Fruit fly (Drosophila melanogaster): ENCODE measurements around the gene CG43056.

The CG43056 gene

dm6 chr2L:4456539-4456994 lies 19.0 kb downstream of the CG43056 start, which contains the start of gene Gs1l (continued):
- no peak for TF ChIP-seq zf30C (GFP tag; optimal IDR thresholded peaks at IDR 0.05)
- TF ChIP-seq BtbVII (GFP tag; optimal IDR thresholded peaks at IDR 0.05) = no peak
- no peak for TF ChIP-seq danr (GFP tag; IDR thresholded peaks at IDR 0.05)
- 0 out of 3 replicates have a peak, but pooled peaks have one; percentile 11 for TF ChIP-seq Opbp (GFP tag; IDR thresholded peaks at IDR 0.05; ENCODE audit: partially characterized antibody)
- no peak for TF ChIP-seq z (GFP tag; IDR thresholded peaks at IDR 0.05)
- peak in 1 of 2 experiments; percentile 11 for TF ChIP-seq Pdp1 (GFP tag; optimal IDR thresholded peaks at IDR 0.05)
- TF ChIP-seq ara (GFP tag; IDR thresholded peaks at IDR 0.05) = no peak
- TF ChIP-seq CG10543 (GFP tag; optimal IDR thresholded peaks at IDR 0.05) = no peak
- TF ChIP-seq CG11456 (GFP tag; IDR thresholded peaks at IDR 0.05) = no peak
- no peak for TF ChIP-seq CG43689 (GFP tag; IDR thresholded peaks at IDR 0.05)
- TF ChIP-seq Mrtf (GFP tag; IDR thresholded peaks at IDR 0.05) = no peak
- TF ChIP-seq Hmr (GFP tag; optimal IDR thresholded peaks at IDR 0.05) = no peak
- TF ChIP-seq prd (optimal IDR thresholded peaks at IDR 0.05) = no peak
- no peak for TF ChIP-seq prd (GFP tag; IDR thresholded peaks at IDR 0.05)
- no peak for TF ChIP-seq Camta (GFP tag; optimal IDR thresholded peaks at IDR 0.05)
- no peak for TF ChIP-seq klu (GFP tag; IDR thresholded peaks at IDR 0.05)
- no peak for TF ChIP-seq Mad (GFP tag; optimal IDR thresholded peaks at IDR 0.05)
- peak; percentile 35; the same call in 1 of the 2 replicates for TF ChIP-seq CG14014 (GFP tag; IDR thresholded peaks at IDR 0.05)
- peak in 1 of 2 experiments; percentile 68 for TF ChIP-seq Eip74EF (GFP tag; optimal IDR thresholded peaks at IDR 0.05)
- TF ChIP-seq Poxn (GFP tag; IDR thresholded peaks at IDR 0.05) = no peak
- TF ChIP-seq Vsx1 (GFP tag; optimal IDR thresholded peaks at IDR 0.05) = no peak
- no peak for TF ChIP-seq stwl (tag; optimal IDR thresholded peaks at IDR 0.05)
- TF ChIP-seq CG15269 (tag; optimal IDR thresholded peaks at IDR 0.05) = peak; percentile 49
- TF ChIP-seq cwo (GFP tag; optimal IDR thresholded peaks at IDR 0.05) = no peak
- TF ChIP-seq ro (GFP tag; IDR thresholded peaks at IDR 0.05) = no peak
- no peak for TF ChIP-seq CG18476 (GFP tag; optimal IDR thresholded peaks at IDR 0.05)
- no peak; the same call in 1 of the 2 replicates for TF ChIP-seq CG8765 (GFP tag; IDR thresholded peaks at IDR 0.05)
- peak; percentile 42 for TF ChIP-seq Fer1 (GFP tag; optimal IDR thresholded peaks at IDR 0.05)
- no peak for TF ChIP-seq Side (GFP tag; optimal IDR thresholded peaks at IDR 0.05)
- TF ChIP-seq aop (GFP tag; IDR thresholded peaks at IDR 0.05) = no peak
- no peak for TF ChIP-seq CG11093 (GFP tag; IDR thresholded peaks at IDR 0.05)
- no peak for TF ChIP-seq pita (GFP tag; optimal IDR thresholded peaks at IDR 0.05)
- no peak for TF ChIP-seq Fer2 (tag; optimal IDR thresholded peaks at IDR 0.05)
- TF ChIP-seq CHES-1-like (GFP tag; optimal IDR thresholded peaks at IDR 0.05) = no peak
- no peak for TF ChIP-seq Bdp1 (GFP tag; optimal IDR thresholded peaks at IDR 0.05)
- no peak for TF ChIP-seq CG6254 (GFP tag; optimal IDR thresholded peaks at IDR 0.05)
- TF ChIP-seq Nf-YC (tag; optimal IDR thresholded peaks at IDR 0.05) = peak; percentile 22
- no peak for TF ChIP-seq knrl (GFP tag; IDR thresholded peaks at IDR 0.05; ENCODE audit: partially characterized antibody)
- no peak for TF ChIP-seq CG1233 (GFP tag; optimal IDR thresholded peaks at IDR 0.05)
- TF ChIP-seq Sox102F (GFP tag; optimal IDR thresholded peaks at IDR 0.05) = no peak
- peak; percentile 93 for TF ChIP-seq row (GFP tag; IDR thresholded peaks at IDR 0.05)

Data from whole organism, embryonic.